Fruit fly (Drosophila melanogaster): ENCODE measurements around the gene sty.
A peak's percentile ranks its signal among the peaks of the same experiment; 100 is the strongest.

DNA sequence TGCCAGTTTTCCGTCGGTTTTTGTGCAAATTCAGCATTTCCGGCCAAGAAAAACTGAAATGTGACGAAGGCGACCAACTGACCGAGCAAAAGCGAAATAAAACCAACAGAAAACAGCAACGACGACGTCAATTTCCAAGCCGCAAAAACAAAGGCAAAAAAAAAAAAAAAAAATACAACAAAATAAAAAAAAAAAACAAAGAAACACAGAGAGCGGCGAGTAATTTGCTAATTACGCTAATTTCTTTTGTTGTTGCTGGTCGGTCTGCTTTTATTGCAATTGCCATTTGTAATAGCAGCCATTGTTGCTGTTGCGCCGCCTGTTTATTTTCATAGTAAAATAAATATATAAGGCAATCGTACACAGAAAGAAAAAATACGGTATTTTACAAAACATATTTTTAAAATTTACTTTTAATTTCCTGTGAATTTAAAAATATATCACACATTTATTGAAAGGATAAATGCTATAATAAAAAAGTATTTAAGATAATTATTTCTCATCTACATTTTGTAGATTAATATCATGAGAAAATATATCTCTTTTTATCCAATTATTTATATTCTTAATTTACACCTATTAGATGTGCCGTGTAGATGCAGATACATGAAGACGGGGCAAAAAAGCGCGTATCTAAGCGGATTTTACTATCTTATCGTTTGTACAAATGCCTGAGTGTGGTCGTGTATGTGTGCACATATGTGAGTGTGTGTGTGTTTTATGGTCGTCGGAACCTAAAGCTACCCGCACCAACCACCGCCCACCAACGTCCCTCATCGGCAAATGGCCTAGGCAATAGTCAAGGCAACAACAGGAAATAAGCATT, 12.3 kb upstream of the sty start:
- TF ChIP-seq ss (GFP tag; optimal IDR thresholded peaks at IDR 0.05) (no peak), CG8119 (GFP tag; IDR thresholded peaks at IDR 0.05) (peak; percentile 67; the same call in 2 of the 3 replicates), CG8632 (GFP tag; optimal IDR thresholded peaks at IDR 0.05) (peak; percentile 52)
